Fruit fly (Drosophila melanogaster) whole organism, adult: Measurements from ENCODE around the gene Dyro.

Experiments used
- CG11617 ChIP-seq: fragments of 200-800 bp; sonication (Bioruptor generic); optimal IDR thresholded peaks from 2 replicates; lab custom pipeline; 2017; ENCODE audit warnings: mild to moderate bottlenecking, missing biosample characterization, missing genetic modification reagents, missing genetic modification characterization
- CG12768 ChIP-seq: fragments of 200-800 bp; sonication (Bioruptor generic); optimal IDR thresholded peaks from 2 replicates; lab custom pipeline; 2017; ENCODE audit warnings: missing biosample characterization, missing genetic modification characterization, mild to moderate bottlenecking, moderate library complexity, missing genetic modification reagents
- CG14711 ChIP-seq: fragments of 200-800 bp; sonication (Bioruptor generic); optimal IDR thresholded peaks from 2 replicates; lab custom pipeline; 2018; ENCODE audit warnings: missing biosample characterization, mild to moderate bottlenecking, missing genetic modification characterization, moderate library complexity
- CG1620 ChIP-seq: fragments of 200-800 bp; sonication (Bioruptor generic); optimal IDR thresholded peaks from 2 replicates; lab custom pipeline; 2016; ENCODE audit warnings: missing biosample characterization, missing genetic modification characterization
- CG33017 ChIP-seq: fragments of 200-800 bp; sonication (Bioruptor generic); optimal IDR thresholded peaks from 2 replicates; lab custom pipeline; 2018; ENCODE audit warnings: missing biosample characterization, mild to moderate bottlenecking, missing genetic modification characterization, moderate library complexity
- CG5204 ChIP-seq: fragments of 200-800 bp; sonication (Bioruptor generic); optimal IDR thresholded peaks from 2 replicates; lab custom pipeline; 2016; ENCODE audit warnings: missing biosample characterization, missing genetic modification characterization
- CG7045 ChIP-seq: fragments of 200-800 bp; sonication (Bioruptor generic); optimal IDR thresholded peaks from 2 replicates; lab custom pipeline; 2017; ENCODE audit warnings: missing biosample characterization, mild to moderate bottlenecking, missing genetic modification characterization
- CG7101 ChIP-seq: fragments of 200-800 bp; sonication (Bioruptor generic); optimal IDR thresholded peaks from 2 replicates; lab custom pipeline; 2018; ENCODE audit warnings: missing biosample characterization, mild to moderate bottlenecking, missing genetic modification characterization, moderate library complexity
- Clk ChIP-seq: fragments of 200-800 bp; sonication (Bioruptor generic); optimal IDR thresholded peaks from 2 replicates; lab custom pipeline; 2017; ENCODE audit warnings: missing biosample characterization, missing genetic modification characterization
- Crg-1 ChIP-seq: fragments of 200-800 bp; sonication (Bioruptor generic); optimal IDR thresholded peaks from 2 replicates; lab custom pipeline; 2016; ENCODE audit warnings: missing biosample characterization, missing genetic modification characterization
- Hr96 ChIP-seq: fragments of 200-800 bp; sonication (Bioruptor generic); optimal IDR thresholded peaks from 2 replicates; lab custom pipeline; 2016; ENCODE audit warnings: missing biosample characterization, missing genetic modification characterization
- Mnt ChIP-seq: fragments of 200-800 bp; sonication (Bioruptor generic); optimal IDR thresholded peaks from 2 replicates; lab custom pipeline; 2016; ENCODE audit warnings: missing biosample characterization, mild to moderate bottlenecking, missing genetic modification characterization
- bab1 ChIP-seq: fragments of 200-800 bp; sonication (Bioruptor generic); optimal IDR thresholded peaks from 3 replicates; lab custom pipeline; 2019; ENCODE audit warnings: missing biosample characterization, mild to moderate bottlenecking, missing genetic modification characterization, moderate library complexity
- cic ChIP-seq: fragments of 200-800 bp; sonication (Bioruptor generic); optimal IDR thresholded peaks from 2 replicates; lab custom pipeline; 2017; ENCODE audit warnings: missing biosample characterization, mild to moderate bottlenecking, missing genetic modification characterization, moderate library complexity
- cnc ChIP-seq, 2 experiments: fragments of >200 bp; optimal IDR thresholded peaks; 2 replicates each; lab custom pipeline; 2017
- kay ChIP-seq: fragments of 200-800 bp; sonication (Bioruptor generic); peaks from one replicate; lab custom pipeline; 2016; ENCODE audit warnings: missing biosample characterization, missing genetic modification characterization, borderline replicate concordance
- ovo ChIP-seq: fragments of 200-800 bp; sonication (Bioruptor generic); optimal IDR thresholded peaks from 2 replicates; lab custom pipeline; 2016; ENCODE audit warnings: missing biosample characterization, missing genetic modification characterization
- pad ChIP-seq: fragments of 200-800 bp; sonication (Bioruptor generic); optimal IDR thresholded peaks from 3 replicates; lab custom pipeline; 2017; ENCODE audit warnings: missing biosample characterization, missing genetic modification characterization, mild to moderate bottlenecking, moderate library complexity, missing genetic modification reagents
- tj ChIP-seq: fragments of 200-800 bp; sonication (Bioruptor generic); optimal IDR thresholded peaks from 3 replicates; lab custom pipeline; 2017; ENCODE audit warnings: missing biosample characterization, mild to moderate bottlenecking, missing genetic modification characterization, moderate library complexity
- toe ChIP-seq: fragments of 200-800 bp; sonication (Bioruptor generic); optimal IDR thresholded peaks from 2 replicates; lab custom pipeline; 2016; ENCODE audit warnings: missing biosample characterization, missing genetic modification characterization

Dyro gene

DNA sequence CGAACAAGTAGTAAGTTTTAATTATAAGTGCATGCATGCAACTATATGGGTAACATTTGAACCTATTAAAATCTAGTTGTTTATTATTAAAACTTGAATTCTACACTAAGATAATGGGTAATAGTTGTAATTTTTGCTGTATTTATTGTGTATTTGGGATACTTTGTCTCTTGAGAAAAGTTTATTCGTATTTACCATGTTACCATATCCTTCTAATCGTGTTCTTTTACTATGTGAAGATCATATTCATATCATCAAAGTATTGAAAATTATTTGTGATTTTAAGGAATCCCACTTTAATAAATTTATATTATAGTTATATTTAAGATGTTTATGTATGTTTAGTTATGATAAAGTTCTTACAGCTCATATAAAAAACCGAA, 28.2 kb upstream of the Dyro start:
- TF ChIP-seq ovo (GFP tag; lab: Kevin White, UChicago) (no peak), CG12768 (GFP tag; lab: Kevin White, UChicago) (no peak), CG33017 (no peak), Mnt (GFP tag; lab: Kevin White, UChicago) (no peak)

- TF ChIP-seq Hr96 (GFP tag; lab: Kevin White, UChicago) (no peak), CG33017 (no peak), CG12768 (GFP tag; lab: Kevin White, UChicago) (no peak), cnc (optimal IDR thresholded peaks at IDR 0.05; lab: Kevin White, UChicago) (no peak), CG11617 (GFP tag; lab: Kevin White, UChicago) (no peak), CG7101 (tag; lab: Kevin White, UChicago) (no peak), CG5204 (GFP tag; lab: Kevin White, UChicago) (no peak), kay (GFP tag; lab: Kevin White, UChicago) (no peak), cic (GFP tag; lab: Kevin White, UChicago) (no peak), bab1 (GFP tag; lab: Kevin White, UChicago) (no peak), CG7045 (GFP tag; lab: Kevin White, UChicago) (no peak), Crg-1 (GFP tag; lab: Kevin White, UChicago) (no peak), CG14711 (tag; lab: Kevin White, UChicago) (no peak), tj (GFP tag; lab: Kevin White, UChicago) (no peak), Clk (GFP tag; lab: Kevin White, UChicago) (no peak)
These were observed 27.6 kb upstream of the Dyro start for dm6 chr3L:11323221-11323895.

dm6 chr3L:11322148-11323093, 26.7 kb upstream of the Dyro start:
- TF ChIP-seq toe (GFP tag; lab: Kevin White, UChicago) (no peak), cic (GFP tag; lab: Kevin White, UChicago) (no peak), CG33017 (no peak), pad (GFP tag; lab: Kevin White, UChicago) (no peak), CG12768 (GFP tag; lab: Kevin White, UChicago) (no peak), bab1 (GFP tag; lab: Kevin White, UChicago) (no peak), ovo (GFP tag; lab: Kevin White, UChicago) (no peak), CG11617 (GFP tag; lab: Kevin White, UChicago) (no peak), Mnt (GFP tag; lab: Kevin White, UChicago) (no peak), Clk (GFP tag; lab: Kevin White, UChicago) (no peak), tj (GFP tag; lab: Kevin White, UChicago) (no peak), CG5204 (GFP tag; lab: Kevin White, UChicago) (no peak), CG7101 (tag; lab: Kevin White, UChicago) (no peak), cnc (optimal IDR thresholded peaks at IDR 0.05; lab: Kevin White, UChicago) (no peak), CG1620 (GFP tag; lab: Kevin White, UChicago) (no peak), CG14711 (tag; lab: Kevin White, UChicago) (no peak), Crg-1 (GFP tag; lab: Kevin White, UChicago) (no peak), Hr96 (GFP tag; lab: Kevin White, UChicago) (no peak), CG7045 (GFP tag; lab: Kevin White, UChicago) (no peak), kay (GFP tag; lab: Kevin White, UChicago) (no peak)

dm6 chr3L:11321619-11322018, 25.9 kb upstream of the Dyro start, which contains the start of gene CG6168:
TSS of gene CG6168 (minus strand) at chr3L:11321719.
- no peak for TF ChIP-seq CG7101 (tag; lab: Kevin White, UChicago)
- no peak for TF ChIP-seq tj (GFP tag; lab: Kevin White, UChicago)
- TF ChIP-seq toe (GFP tag; lab: Kevin White, UChicago): no peak
- no peak for TF ChIP-seq bab1 (GFP tag; lab: Kevin White, UChicago)
- TF ChIP-seq CG1620 (GFP tag; lab: Kevin White, UChicago): no peak

DNA sequence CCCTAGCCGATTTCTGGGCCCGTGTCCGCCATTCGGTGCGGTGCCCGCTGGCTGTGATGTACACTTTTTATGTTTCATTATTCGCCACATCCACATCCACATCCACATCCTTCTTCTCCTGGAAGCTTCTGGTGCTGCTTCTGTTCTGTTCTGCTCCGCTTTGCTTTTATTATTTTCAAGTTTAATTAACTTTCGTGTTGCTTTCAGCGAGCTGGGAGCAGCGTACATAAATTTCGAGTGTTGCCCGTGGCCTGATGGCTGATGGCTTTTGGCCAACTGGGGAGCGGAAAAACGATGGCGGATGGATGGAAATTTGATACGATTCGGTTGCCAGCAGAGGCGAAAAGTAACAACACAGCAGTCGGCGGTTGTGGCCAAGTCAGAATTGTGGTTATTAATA, 24.4 kb upstream of the Dyro start:
- TF ChIP-seq Clk (GFP tag; lab: Kevin White, UChicago) (no peak), tj (GFP tag; lab: Kevin White, UChicago) (peak; percentile 8), toe (GFP tag; lab: Kevin White, UChicago) (no peak)

- TF ChIP-seq CG7101 (tag; lab: Kevin White, UChicago) (peak; percentile 76), pad (GFP tag; lab: Kevin White, UChicago) (peak; percentile 68), Crg-1 (GFP tag; lab: Kevin White, UChicago) (peak; percentile 45), bab1 (GFP tag; lab: Kevin White, UChicago) (peak; percentile 93), CG14711 (tag; lab: Kevin White, UChicago) (peak; percentile 77), toe (GFP tag; lab: Kevin White, UChicago) (no peak), kay (GFP tag; lab: Kevin White, UChicago) (peak; percentile 46), ovo (GFP tag; lab: Kevin White, UChicago) (no peak), Mnt (GFP tag; lab: Kevin White, UChicago) (peak; percentile 29), CG7045 (GFP tag; lab: Kevin White, UChicago) (peak; percentile 44), cic (GFP tag; lab: Kevin White, UChicago) (no peak), CG1620 (GFP tag; lab: Kevin White, UChicago) (no peak), tj (GFP tag; lab: Kevin White, UChicago) (peak; percentile 83), CG33017 (peak; percentile 28), cnc (optimal IDR thresholded peaks at IDR 0.05; lab: Kevin White, UChicago) (no peak), CG12768 (GFP tag; lab: Kevin White, UChicago) (peak; percentile 34), Clk (GFP tag; lab: Kevin White, UChicago) (no peak), CG5204 (GFP tag; lab: Kevin White, UChicago) (no peak), CG11617 (GFP tag; lab: Kevin White, UChicago) (no peak), Hr96 (GFP tag; lab: Kevin White, UChicago) (peak; percentile 58)
These were observed 22.9 kb upstream of the Dyro start for dm6 chr3L:11318532-11319170.
